Fruit fly (Drosophila melanogaster): ENCODE results near the gene CG11585.

CG11585 gene

dm6 chrX:14208426-14209208, 19.3 kb downstream of the CG11585 start (continued):
- TF ChIP-seq CG2875 (GFP tag; optimal IDR thresholded peaks at IDR 0.05) (peak; percentile 19), CG1647 (GFP tag; optimal IDR thresholded peaks at IDR 0.05) (no peak), Kr (GFP tag; optimal IDR thresholded peaks at IDR 0.05) (no peak), rib (GFP tag; IDR thresholded peaks at IDR 0.05) (no peak), jigr1 (GFP tag; IDR thresholded peaks at IDR 0.05) (no peak), CG2116 (GFP tag; optimal IDR thresholded peaks at IDR 0.05) (peak; percentile 10), otp (GFP tag; IDR thresholded peaks at IDR 0.05) (peak; percentile 59; the same call in 2 of the 3 replicates), CG15514 (GFP tag; optimal IDR thresholded peaks at IDR 0.05) (peak; percentile 27), CG1832 (GFP tag; optimal IDR thresholded peaks at IDR 0.05) (no peak), chinmo (GFP tag; IDR thresholded peaks at IDR 0.05; ENCODE audit: partially characterized antibody) (peak; percentile 54; the same call in 1 of the 4 replicates), CG11456 (GFP tag; IDR thresholded peaks at IDR 0.05) (no peak), caup (GFP tag; optimal IDR thresholded peaks at IDR 0.05; ENCODE audit: severe bottlenecking) (no peak), Ada2b (GFP tag; IDR thresholded peaks at IDR 0.05) (peak; percentile 47), tll (GFP tag; optimal IDR thresholded peaks at IDR 0.05) (no peak), sug (tag; optimal IDR thresholded peaks at IDR 0.05) (no peak), zen2 (GFP tag; IDR thresholded peaks at IDR 0.05; ENCODE audit: partially characterized antibody) (no peak), CG3065 (GFP tag; optimal IDR thresholded peaks at IDR 0.05) (no peak), wdn (GFP tag; IDR thresholded peaks at IDR 0.05) (no peak), emc (GFP tag; optimal IDR thresholded peaks at IDR 0.05) (no peak), CG10321 (GFP tag; IDR thresholded peaks at IDR 0.05) (no peak), Hr51 (GFP tag; optimal IDR thresholded peaks at IDR 0.05) (peak in 1 of 2 experiments; percentile 75), CG2889 (GFP tag; IDR thresholded peaks at IDR 0.05) (no peak), CG11398 (GFP tag; optimal IDR thresholded peaks at IDR 0.05) (peak; percentile 9), unpg (GFP tag; optimal IDR thresholded peaks at IDR 0.05) (peak; percentile 73), CG10543 (GFP tag; optimal IDR thresholded peaks at IDR 0.05) (no peak), CG16779 (GFP tag; IDR thresholded peaks at IDR 0.05) (no peak), dmrt11E (tag; optimal IDR thresholded peaks at IDR 0.05) (peak; percentile 71), CG9797 (GFP tag; optimal IDR thresholded peaks at IDR 0.05) (no peak), CG12769 (tag; optimal IDR thresholded peaks at IDR 0.05) (peak; percentile 0), CG3407 (GFP tag; optimal IDR thresholded peaks at IDR 0.05) (no peak), gt (GFP tag; IDR thresholded peaks at IDR 0.05) (no peak), CG5180 (GFP tag; optimal IDR thresholded peaks at IDR 0.05) (peak; percentile 69), Side (GFP tag; optimal IDR thresholded peaks at IDR 0.05) (peak; percentile 21), her (GFP tag; optimal IDR thresholded peaks at IDR 0.05) (no peak), PHDP (tag; optimal IDR thresholded peaks at IDR 0.05) (peak; percentile 63), sc (optimal IDR thresholded peaks at IDR 0.05) (no peak), sc (GFP tag; optimal IDR thresholded peaks at IDR 0.05) (peak; percentile 42), CG33213 (GFP tag; optimal IDR thresholded peaks at IDR 0.05) (no peak), eve (GFP tag; optimal IDR thresholded peaks at IDR 0.05) (no peak), schlank (tag; optimal IDR thresholded peaks at IDR 0.05) (no peak), Dref (GFP tag; IDR thresholded peaks at IDR 0.05) (no peak), CG1602 (GFP tag; optimal IDR thresholded peaks at IDR 0.05) (peak; percentile 40), amos (GFP tag; IDR thresholded peaks at IDR 0.05; ENCODE audit: partially characterized antibody) (no peak), sens-2 (GFP tag; IDR thresholded peaks at IDR 0.05) (peak; percentile 51; the same call in 1 of the 2 replicates), CG8944 (GFP tag; optimal IDR thresholded peaks at IDR 0.05) (no peak), CG6272 (GFP tag; IDR thresholded peaks at IDR 0.05) (no peak), Gsc (GFP tag; IDR thresholded peaks at IDR 0.05) (no peak), Ets97D (GFP tag; optimal IDR thresholded peaks at IDR 0.05) (no peak), pros (GFP tag; optimal IDR thresholded peaks at IDR 0.05) (peak; percentile 15)
